Worm (Caenorhabditis elegans) whole organism, L2 larva: ENCODE results near the gene C34B4.4.

Experiments used
- C34F6.9 ChIP-seq: fragments of 150-350 bp; optimal IDR thresholded peaks from 2 replicates; lab custom pipeline; 2014; ENCODE audit warnings: missing biosample characterization, missing genetic modification characterization
- F13H6.1 ChIP-seq: sonication (generic microtip); optimal IDR thresholded peaks from 2 replicates; lab custom pipeline; 2016; ENCODE audit warnings: missing genetic modification characterization, missing compliant biosample characterization
- Y55F3AM.14 ChIP-seq: fragments of 200-800 bp; sonication (Bioruptor generic); optimal IDR thresholded peaks from 2 replicates; lab custom pipeline; 2018; ENCODE audit warnings: mild to moderate bottlenecking, missing genetic modification characterization, missing compliant biosample characterization
- ZK546.5 ChIP-seq: sonication (generic microtip); optimal IDR thresholded peaks from 2 replicates; lab custom pipeline; 2017; ENCODE audit warnings: missing biosample characterization, missing genetic modification characterization
- alr-1 ChIP-seq: fragments of 150-350 bp; optimal IDR thresholded peaks from 2 replicates; lab custom pipeline; 2014; ENCODE audit warnings: missing biosample characterization, missing genetic modification characterization
- aly-2 ChIP-seq: fragments of 150-350 bp; optimal IDR thresholded peaks from 2 replicates; lab custom pipeline; 2014; ENCODE audit warnings: missing biosample characterization, missing genetic modification characterization
- ama-1 ChIP-seq: fragments of 150-350 bp; optimal IDR thresholded peaks from 2 replicates; lab custom pipeline; 2018; ENCODE audit warnings: inconsistent platforms
- ceh-16 ChIP-seq: fragments of 150-350 bp; optimal IDR thresholded peaks from 2 replicates; lab custom pipeline; 2014; ENCODE audit warnings: missing biosample characterization, missing genetic modification characterization
- ceh-82 ChIP-seq: fragments of 150-350 bp; optimal IDR thresholded peaks from 2 replicates; lab custom pipeline; 2014; ENCODE audit warnings: missing biosample characterization, missing genetic modification characterization
- dmd-4 ChIP-seq: sonication (generic microtip); optimal IDR thresholded peaks from 2 replicates; lab custom pipeline; 2017; ENCODE audit warnings: missing biosample characterization, missing genetic modification characterization
- elt-3 ChIP-seq: sonication (generic microtip); optimal IDR thresholded peaks from 2 replicates; lab custom pipeline; 2017; ENCODE audit warnings: missing biosample characterization, missing genetic modification characterization
- fos-1 ChIP-seq: fragments of 150-350 bp; optimal IDR thresholded peaks from 2 replicates; lab custom pipeline; 2014; ENCODE audit warnings: missing biosample characterization, missing genetic modification characterization
- gmeb-1 ChIP-seq: fragments of 150-350 bp; optimal IDR thresholded peaks from 2 replicates; lab custom pipeline; 2014; ENCODE audit warnings: missing biosample characterization, missing genetic modification characterization
- lin-11 ChIP-seq: fragments of 150-350 bp; sonication (generic microtip); optimal IDR thresholded peaks from 2 replicates; lab custom pipeline; 2014; ENCODE audit warnings: missing biosample characterization, missing genetic modification characterization, inconsistent platforms, mixed read lengths
- lin-13 ChIP-seq: fragments of 150-350 bp; optimal IDR thresholded peaks from 2 replicates; lab custom pipeline; 2014; ENCODE audit warnings: missing biosample characterization, missing genetic modification reagents, missing genetic modification characterization
- lin-39 ChIP-seq: fragments of 150-350 bp; optimal IDR thresholded peaks from 2 replicates; lab custom pipeline; 2014; ENCODE audit warnings: missing biosample characterization, missing genetic modification reagents, missing genetic modification characterization
- lsy-2 ChIP-seq, 2 experiments: fragments of 150-350 bp in 1 of 2; sonication (generic microtip) in 1 of 2; optimal IDR thresholded peaks; 2 replicates each; lab custom pipeline; 2014 to 2017; ENCODE audit warnings: missing biosample characterization in 2 of 2, missing genetic modification characterization in 2 of 2
- mbf-1 ChIP-seq: sonication (generic microtip); optimal IDR thresholded peaks from 2 replicates; lab custom pipeline; 2017; ENCODE audit warnings: missing biosample characterization, missing genetic modification characterization
- mdl-1 ChIP-seq, 2 experiments: fragments of 150-350 bp in 1 of 2; sonication (generic microtip) in 1 of 2; optimal IDR thresholded peaks; 2 replicates each; lab custom pipeline; 2017; ENCODE audit warnings: missing biosample characterization in 2 of 2, missing genetic modification characterization in 2 of 2
- nhr-11 ChIP-seq: fragments of 150-350 bp; optimal IDR thresholded peaks from 2 replicates; lab custom pipeline; 2014; ENCODE audit warnings: missing biosample characterization, missing genetic modification characterization
- nhr-12 ChIP-seq: fragments of 150-350 bp; optimal IDR thresholded peaks from 2 replicates; lab custom pipeline; 2014; ENCODE audit warnings: missing biosample characterization, missing genetic modification characterization
- nhr-129 ChIP-seq: fragments of 150-350 bp; optimal IDR thresholded peaks from 2 replicates; lab custom pipeline; 2014; ENCODE audit warnings: missing biosample characterization, missing genetic modification characterization
- nhr-237 ChIP-seq: fragments of 150-350 bp; optimal IDR thresholded peaks from 2 replicates; lab custom pipeline; 2014; ENCODE audit warnings: missing biosample characterization, missing genetic modification characterization
- nhr-25 ChIP-seq: fragments of 150-350 bp; sonication (generic microtip); optimal IDR thresholded peaks from 3 replicates; lab custom pipeline; 2014; ENCODE audit warnings: missing biosample characterization, missing genetic modification characterization
- nhr-6 ChIP-seq: fragments of 150-350 bp; optimal IDR thresholded peaks from 2 replicates; lab custom pipeline; 2014; ENCODE audit warnings: missing biosample characterization, missing genetic modification characterization
- nhr-77 ChIP-seq: fragments of 150-350 bp; optimal IDR thresholded peaks from 2 replicates; lab custom pipeline; 2014; ENCODE audit warnings: missing biosample characterization, missing genetic modification characterization
- peb-1 ChIP-seq: fragments of 150-350 bp; optimal IDR thresholded peaks from 2 replicates; lab custom pipeline; 2014; ENCODE audit warnings: missing biosample characterization, missing genetic modification characterization
- sem-4 ChIP-seq: fragments of 150-350 bp; optimal IDR thresholded peaks from 2 replicates; lab custom pipeline; 2014; ENCODE audit warnings: missing biosample characterization, missing genetic modification reagents, missing genetic modification characterization
- sma-3 ChIP-seq: sonication (generic microtip); optimal IDR thresholded peaks from 2 replicates; lab custom pipeline; 2016; ENCODE audit warnings: missing genetic modification reagents, missing genetic modification characterization, missing compliant biosample characterization
- sma-9 ChIP-seq, 2 experiments: fragments of 150-350 bp in 1 of 2; sonication (generic microtip) in 1 of 2; optimal IDR thresholded peaks; 2 replicates each; lab custom pipeline; 2014 to 2016; ENCODE audit warnings: missing genetic modification characterization in 2 of 2, mild to moderate bottlenecking in 1 of 2, missing biosample characterization in 1 of 2, missing compliant biosample characterization in 1 of 2, missing genetic modification reagents in 1 of 2, moderate library complexity in 1 of 2
- snpc-4 ChIP-seq: fragments of 150-350 bp; optimal IDR thresholded peaks from 2 replicates; lab custom pipeline; 2014; ENCODE audit warnings: missing biosample characterization, missing genetic modification characterization
- unc-39 ChIP-seq: fragments of 150-350 bp; optimal IDR thresholded peaks from 2 replicates; lab custom pipeline; 2014; ENCODE audit warnings: missing biosample characterization, missing genetic modification characterization
- unc-62 ChIP-seq: fragments of 150-350 bp; optimal IDR thresholded peaks from 2 replicates; lab custom pipeline; 2014; ENCODE audit warnings: missing biosample characterization, missing genetic modification reagents, missing genetic modification characterization
- zag-1 ChIP-seq: fragments of 150-350 bp; optimal IDR thresholded peaks from 2 replicates; lab custom pipeline; 2014; ENCODE audit warnings: missing biosample characterization, missing genetic modification characterization
- ztf-1 ChIP-seq: fragments of 200-800 bp; sonication (Bioruptor generic); conservative IDR thresholded peaks from 2 replicates; pipeline ENCODE4 v1.3.6; 2022; ENCODE audit warnings: missing genetic modification characterization, missing compliant biosample characterization
- ztf-4 ChIP-seq: fragments of 150-350 bp; optimal IDR thresholded peaks from 2 replicates; lab custom pipeline; 2014; ENCODE audit warnings: missing biosample characterization, missing genetic modification characterization

C34B4.4 gene

ce11 chrV:13085917-13086552, 4.2 kb upstream of the C34B4.4 start (continued):
- no peak for TF ChIP-seq dmd-4
- TF ChIP-seq nhr-12 (tag; lab: Kevin White, UChicago) = no peak
- TF ChIP-seq mdl-1 (tag; optimal IDR thresholded peaks at IDR 0.05; lab: Kevin White, UChicago) = peak; percentile 13 to 26
- TF ChIP-seq sem-4 (tag; lab: Kevin White, UChicago) = peak; percentile 87
- no peak for TF ChIP-seq ZK546.5
- TF ChIP-seq nhr-129 (tag; lab: Kevin White, UChicago) = peak; percentile 82
- no peak for TF ChIP-seq nhr-237 (tag; lab: Kevin White, UChicago)
- TF ChIP-seq zag-1 (tag; lab: Kevin White, UChicago) = peak; percentile 59
- TF ChIP-seq alr-1 = no peak
- peak; percentile 30 for TF ChIP-seq unc-62 (GFP tag; lab: Kevin White, UChicago)
- TF ChIP-seq ztf-4 (tag; lab: Kevin White, UChicago) = peak; percentile 75
- TF ChIP-seq ceh-16 (tag; lab: Kevin White, UChicago) = peak; percentile 61
- peak; percentile 57 for TF ChIP-seq nhr-25 (tag; lab: Kevin White, UChicago)
- no peak for TF ChIP-seq nhr-6 (tag; lab: Kevin White, UChicago)
- TF ChIP-seq C34F6.9 = peak; percentile 68

- TF ChIP-seq gmeb-1 (tag; lab: Kevin White, UChicago) (no peak), Y55F3AM.14 (GFP tag; lab: Kevin White, UChicago) (no peak), dmd-4 (no peak), ztf-1 (GFP tag; lab: Robert Waterston, UW) (no peak), nhr-6 (tag; lab: Kevin White, UChicago) (no peak), aly-2 (tag; lab: Kevin White, UChicago) (no peak), nhr-25 (tag; lab: Kevin White, UChicago) (no peak), fos-1 (tag; lab: Kevin White, UChicago) (no peak), mbf-1 (tag; lab: Kevin White, UChicago) (no peak), zag-1 (tag; lab: Kevin White, UChicago) (no peak), sma-3 (GFP tag; lab: Kevin White, UChicago) (no peak), C34F6.9 (no peak), ceh-16 (tag; lab: Kevin White, UChicago) (no peak), ceh-82 (tag; lab: Kevin White, UChicago) (no peak), ztf-4 (tag; lab: Kevin White, UChicago) (no peak), F13H6.1 (no peak), snpc-4 (tag; lab: Kevin White, UChicago) (no peak), ZK546.5 (no peak)
These were observed 1.7 kb upstream of the C34B4.4 start for ce11 chrV:13088485-13088884.

- no peak for TF ChIP-seq lsy-2 (tag; optimal IDR thresholded peaks at IDR 0.05; lab: Kevin White, UChicago)
- TF ChIP-seq elt-3 (tag; lab: Kevin White, UChicago) = no peak
- TF ChIP-seq F13H6.1 = no peak
- no peak for TF ChIP-seq ztf-1 (GFP tag; lab: Robert Waterston, UW)
- TF ChIP-seq snpc-4 (tag; lab: Kevin White, UChicago) = no peak
- TF ChIP-seq ceh-82 (tag; lab: Kevin White, UChicago) = no peak
- no peak for TF ChIP-seq unc-39 (tag; lab: Kevin White, UChicago)
- TF ChIP-seq sma-9 (GFP tag; optimal IDR thresholded peaks at IDR 0.05; lab: Kevin White, UChicago) = no peak
- TF ChIP-seq sma-9 (tag; optimal IDR thresholded peaks at IDR 0.05; lab: Kevin White, UChicago) = no peak
- TF ChIP-seq lin-39 (tag; lab: Kevin White, UChicago) = no peak
- TF ChIP-seq nhr-6 (tag; lab: Kevin White, UChicago) = no peak
- no peak for TF ChIP-seq nhr-129 (tag; lab: Kevin White, UChicago)
- TF ChIP-seq mbf-1 (tag; lab: Kevin White, UChicago) = no peak
- TF ChIP-seq, all 48 proteins: peak for 0
These were observed 2.1 kb downstream of the C34B4.4 start, which contains the start of gene lurp-4 for ce11 chrV:13092349-13092748. Gene lurp-4, plus strand, starts transcription at chrV:13092649.

- no peak for TF ChIP-seq aly-2 (tag; lab: Kevin White, UChicago)
- TF ChIP-seq lsy-2 (tag; optimal IDR thresholded peaks at IDR 0.05; lab: Kevin White, UChicago) = no peak
- TF ChIP-seq nhr-77 = no peak
- TF ChIP-seq peb-1 (tag; lab: Kevin White, UChicago) = no peak
- TF ChIP-seq sma-9 (GFP tag; optimal IDR thresholded peaks at IDR 0.05; lab: Kevin White, UChicago) = no peak
- TF ChIP-seq sma-9 (tag; optimal IDR thresholded peaks at IDR 0.05; lab: Kevin White, UChicago) = no peak
- no peak for TF ChIP-seq sma-3 (GFP tag; lab: Kevin White, UChicago)
- no peak for TF ChIP-seq elt-3 (tag; lab: Kevin White, UChicago)
- no peak for TF ChIP-seq sem-4 (tag; lab: Kevin White, UChicago)
- TF ChIP-seq ama-1 (lab: Kevin White, UChicago) = no peak
- no peak for TF ChIP-seq nhr-129 (tag; lab: Kevin White, UChicago)
- TF ChIP-seq nhr-25 (tag; lab: Kevin White, UChicago) = no peak
- TF ChIP-seq lin-11 (tag; lab: Kevin White, UChicago) = no peak
- no peak for TF ChIP-seq nhr-11 (tag; lab: Kevin White, UChicago)
- no peak for TF ChIP-seq mbf-1 (tag; lab: Kevin White, UChicago)
- no peak for TF ChIP-seq unc-62 (GFP tag; lab: Kevin White, UChicago)
- no peak for TF ChIP-seq nhr-237 (tag; lab: Kevin White, UChicago)
- TF ChIP-seq nhr-12 (tag; lab: Kevin White, UChicago) = no peak
- no peak for TF ChIP-seq F13H6.1
- no peak for TF ChIP-seq lin-13
These were observed 5.4 kb downstream of the C34B4.4 start, which contains the start of gene C34B4.5 for ce11 chrV:13095654-13096053. Gene C34B4.5, plus strand, starts transcription at chrV:13095954.
